Fruit fly (Drosophila melanogaster) whole organism, prepupa: ENCODE data around the gene SdicC.

Experiments used
- Blimp-1 ChIP-seq: fragments of 200-800 bp; sonication (Bioruptor generic); optimal IDR thresholded peaks from 3 replicates; lab custom pipeline; 2017; ENCODE audit warnings: missing biosample characterization, missing genetic modification characterization, mild to moderate bottlenecking, moderate library complexity, missing genetic modification reagents
- CG10631 ChIP-seq: fragments of 200-800 bp; sonication (Bioruptor generic); optimal IDR thresholded peaks from 2 replicates; lab custom pipeline; 2016; ENCODE audit warnings: missing biosample characterization, missing genetic modification characterization
- CG10669 ChIP-seq: fragments of 200-800 bp; sonication (Bioruptor generic); optimal IDR thresholded peaks from 3 replicates; lab custom pipeline; 2018; ENCODE audit warnings: missing biosample characterization, mild to moderate bottlenecking, missing genetic modification characterization, moderate library complexity
- CG11762 ChIP-seq: fragments of 200-800 bp; sonication (Bioruptor generic); optimal IDR thresholded peaks from 3 replicates; lab custom pipeline; 2016; ENCODE audit warnings: missing biosample characterization, missing genetic modification characterization; ENCODE audit not compliant: insufficient read depth
- CG11902 ChIP-seq: fragments of 200-800 bp; sonication (Bioruptor generic); optimal IDR thresholded peaks from 3 replicates; lab custom pipeline; 2016; ENCODE audit warnings: missing biosample characterization, missing genetic modification characterization
- CG15336 ChIP-seq: fragments of 200-800 bp; sonication (Bioruptor generic); IDR thresholded peaks from 2 replicates; pipeline ENCODE4 v1.3.6; 2022; ENCODE audit warnings: missing biosample characterization, missing genetic modification characterization
- CG1621 ChIP-seq: fragments of 200-800 bp; sonication (Bioruptor generic); optimal IDR thresholded peaks from 3 replicates; lab custom pipeline; 2018; ENCODE audit warnings: missing biosample characterization, mild to moderate bottlenecking, missing genetic modification characterization
- CG16779 ChIP-seq: fragments of 200-800 bp; sonication (Bioruptor generic); optimal IDR thresholded peaks from 3 replicates; lab custom pipeline; 2017; ENCODE audit warnings: missing biosample characterization, mild to moderate bottlenecking, missing genetic modification characterization
- CG3032 ChIP-seq: fragments of 200-800 bp; optimal IDR thresholded peaks from 2 replicates; lab custom pipeline; 2019; ENCODE audit warnings: missing biosample characterization, mild to moderate bottlenecking, missing genetic modification characterization, moderate library complexity
- CG31627 ChIP-seq: fragments of 200-800 bp; sonication (Bioruptor generic); optimal IDR thresholded peaks from 3 replicates; lab custom pipeline; 2016; ENCODE audit warnings: missing biosample characterization, missing genetic modification characterization
- CG32006 ChIP-seq: fragments of 200-800 bp; sonication (Bioruptor generic); optimal IDR thresholded peaks from 3 replicates; lab custom pipeline; 2017; ENCODE audit warnings: missing biosample characterization, mild to moderate bottlenecking, missing genetic modification characterization
- CG3919 ChIP-seq: fragments of 200-800 bp; sonication (Bioruptor generic); optimal IDR thresholded peaks from 3 replicates; lab custom pipeline; 2016; ENCODE audit warnings: missing biosample characterization, missing genetic modification characterization
- CG4318 ChIP-seq: fragments of 200-800 bp; sonication (Bioruptor generic); optimal IDR thresholded peaks from 3 replicates; lab custom pipeline; 2017; ENCODE audit warnings: missing biosample characterization, mild to moderate bottlenecking, missing genetic modification characterization
- CG6163 ChIP-seq: fragments of 200-800 bp; sonication (Bioruptor generic); IDR thresholded peaks from 3 replicates; pipeline ENCODE4 v1.3.6; 2022; ENCODE audit warnings: missing biosample characterization, missing genetic modification characterization
- CG6276 ChIP-seq: fragments of 200-800 bp; sonication (Bioruptor generic); optimal IDR thresholded peaks from 2 replicates; lab custom pipeline; 2017; ENCODE audit warnings: missing biosample characterization, mild to moderate bottlenecking, missing genetic modification characterization
- CG6792 ChIP-seq: fragments of 200-800 bp; sonication (Bioruptor generic); optimal IDR thresholded peaks from 3 replicates; lab custom pipeline; 2016; ENCODE audit warnings: missing biosample characterization, missing genetic modification characterization
- CG6808 ChIP-seq: fragments of 200-800 bp; sonication (Bioruptor generic); optimal IDR thresholded peaks from 3 replicates; lab custom pipeline; 2017; ENCODE audit warnings: missing biosample characterization, missing genetic modification characterization, mild to moderate bottlenecking, moderate library complexity, missing genetic modification reagents
- CG6854 ChIP-seq: fragments of 200-800 bp; sonication (Bioruptor generic); optimal IDR thresholded peaks from 2 replicates; lab custom pipeline; 2017; ENCODE audit warnings: missing biosample characterization, mild to moderate bottlenecking, missing genetic modification characterization
- CG7368 ChIP-seq: fragments of 200-800 bp; sonication (Bioruptor generic); optimal IDR thresholded peaks from 3 replicates; lab custom pipeline; 2016; ENCODE audit warnings: missing biosample characterization, missing genetic modification characterization
- CG8119 ChIP-seq: fragments of 200-800 bp; sonication (Bioruptor generic); IDR thresholded peaks from 3 replicates; pipeline ENCODE4 v1.3.6; 2022; ENCODE audit warnings: missing biosample characterization, missing genetic modification characterization
- CG9139 ChIP-seq: fragments of 200-800 bp; sonication (Bioruptor generic); optimal IDR thresholded peaks from 3 replicates; lab custom pipeline; 2017; ENCODE audit warnings: missing biosample characterization, mild to moderate bottlenecking, missing genetic modification characterization
- Eip75B ChIP-seq: fragments of 200-800 bp; sonication (Bioruptor generic); optimal IDR thresholded peaks from 3 replicates; lab custom pipeline; 2016; ENCODE audit warnings: missing biosample characterization, missing genetic modification characterization
- Eip78C ChIP-seq: fragments of 200-800 bp; sonication (Bioruptor generic); peaks from one replicate; lab custom pipeline; 2016; ENCODE audit warnings: missing biosample characterization, missing genetic modification characterization
- Ets21C ChIP-seq: fragments of 200-800 bp; sonication (Bioruptor generic); optimal IDR thresholded peaks from 3 replicates; lab custom pipeline; 2016; ENCODE audit warnings: missing biosample characterization, missing genetic modification characterization
- Ets96B ChIP-seq: fragments of 200-800 bp; optimal IDR thresholded peaks from 2 replicates; lab custom pipeline; 2019; ENCODE audit warnings: missing biosample characterization, mild to moderate bottlenecking, missing genetic modification characterization, moderate library complexity
- Hr4 ChIP-seq: fragments of 200-800 bp; sonication (Bioruptor generic); optimal IDR thresholded peaks from 3 replicates; lab custom pipeline; 2016; ENCODE audit warnings: missing biosample characterization, missing genetic modification characterization
- Sox14 ChIP-seq: fragments of 200-800 bp; sonication (Bioruptor generic); optimal IDR thresholded peaks from 3 replicates; lab custom pipeline; 2016; ENCODE audit warnings: missing biosample characterization, missing genetic modification characterization
- Sox15 ChIP-seq: fragments of 200-800 bp; sonication (Bioruptor generic); optimal IDR thresholded peaks from 3 replicates; lab custom pipeline; 2016; ENCODE audit warnings: missing biosample characterization, missing genetic modification characterization
- achi ChIP-seq: fragments of 200-800 bp; sonication (Bioruptor generic); optimal IDR thresholded peaks from 3 replicates; lab custom pipeline; 2016; ENCODE audit warnings: missing biosample characterization, missing genetic modification characterization
- dsx ChIP-seq: fragments of 200-800 bp; optimal IDR thresholded peaks from 3 replicates; lab custom pipeline; 2019; ENCODE audit warnings: missing biosample characterization, mild to moderate bottlenecking, missing genetic modification characterization, moderate library complexity; ENCODE audit not compliant: poor library complexity, severe bottlenecking
- eg ChIP-seq: fragments of 200-800 bp; sonication (Bioruptor generic); IDR thresholded peaks from 3 replicates; pipeline ENCODE4 v1.3.6; 2022; ENCODE audit warnings: missing biosample characterization, missing genetic modification characterization
- fkh ChIP-seq: fragments of 200-800 bp; sonication (Bioruptor generic); optimal IDR thresholded peaks from 3 replicates; lab custom pipeline; 2017; ENCODE audit warnings: missing biosample characterization, mild to moderate bottlenecking, missing genetic modification characterization, moderate library complexity
- net ChIP-seq: fragments of 200-800 bp; sonication (Bioruptor generic); optimal IDR thresholded peaks from 3 replicates; lab custom pipeline; 2016; ENCODE audit warnings: missing biosample characterization, missing genetic modification characterization
- salr ChIP-seq, 2 experiments: fragments of 200-800 bp; sonication (Bioruptor generic); optimal IDR thresholded peaks; 3 replicates each; lab custom pipeline; 2016 to 2018; ENCODE audit warnings: missing biosample characterization in 2 of 2, missing genetic modification characterization in 2 of 2, mild to moderate bottlenecking in 1 of 2
- spab ChIP-seq: fragments of 200-800 bp; sonication (Bioruptor generic); optimal IDR thresholded peaks from 2 replicates; lab custom pipeline; 2017; ENCODE audit warnings: missing biosample characterization, mild to moderate bottlenecking, missing genetic modification characterization, missing genetic modification reagents
- ss ChIP-seq, 2 experiments: fragments of 200-800 bp; sonication (Bioruptor generic); optimal IDR thresholded peaks; 2 replicates in 1 of 2; 3 replicates in 1 of 2; lab custom pipeline; 2017 to 2018; ENCODE audit warnings: mild to moderate bottlenecking in 2 of 2, missing biosample characterization in 2 of 2, missing genetic modification characterization in 2 of 2, moderate library complexity in 1 of 2
- svp ChIP-seq: fragments of 200-800 bp; sonication (Bioruptor generic); peaks from one replicate; lab custom pipeline; 2016; ENCODE audit warnings: missing biosample characterization, missing genetic modification characterization
- vri ChIP-seq: fragments of 200-800 bp; sonication (Bioruptor generic); optimal IDR thresholded peaks from 3 replicates; lab custom pipeline; 2016; ENCODE audit warnings: missing biosample characterization, mild to moderate bottlenecking, missing genetic modification characterization

SdicC gene

dm6 chrX:20173464-20173995 lies 43.5 kb downstream of the SdicC start, which contains the start of gene AnxB10 (continued):
- TF ChIP-seq Ets21C (GFP tag; lab: Kevin White, UChicago), result peak; percentile 92
- TF ChIP-seq salr (GFP tag; optimal IDR thresholded peaks at IDR 0.05; lab: Kevin White, UChicago), result peak; percentile 69 to 94
- peak; percentile 90 for TF ChIP-seq CG4318
- TF ChIP-seq CG32006, result peak; percentile 97
- peak; percentile 89 for TF ChIP-seq CG6163 (GFP tag; lab: Robert Waterston, UW)
- TF ChIP-seq CG11762 (GFP tag; lab: Kevin White, UChicago), result peak; percentile 94
- TF ChIP-seq eg (GFP tag; lab: Robert Waterston, UW), result peak; percentile 86; the same call in 2 of the 3 replicates
- TF ChIP-seq achi, result peak; percentile 94
- peak; percentile 87 for TF ChIP-seq vri (GFP tag; lab: Kevin White, UChicago)
- peak; percentile 95 for TF ChIP-seq CG10669 (GFP tag; lab: Kevin White, UChicago)
- peak; percentile 98 for TF ChIP-seq svp (GFP tag; lab: Kevin White, UChicago)
- peak; percentile 95 for TF ChIP-seq CG31627 (GFP tag; lab: Kevin White, UChicago)

- peak; percentile 25 for TF ChIP-seq CG3032 (tag; lab: Kevin White, UChicago)
- no peak for TF ChIP-seq CG11902 (GFP tag; lab: Kevin White, UChicago)
- TF ChIP-seq fkh (GFP tag; lab: Kevin White, UChicago), result peak; percentile 52
- no peak for TF ChIP-seq Eip78C (GFP tag; lab: Kevin White, UChicago)
- no peak for TF ChIP-seq Sox14 (GFP tag; lab: Kevin White, UChicago)
Measured at dm6 chrX:20169898-20170297, 47.2 kb downstream of the SdicC start, which contains the start of the genes CG9581 and CG9578. CG9581 (minus strand) TSS chrX:20169981. CG9578 (plus strand) TSS chrX:20170222.

dm6 chrX:20166484-20167038 lies 50.5 kb downstream of the SdicC start, which contains the start of gene CG9577:
CG9577 (plus strand) TSS chrX:20166673.
- TF ChIP-seq CG6792 (GFP tag; lab: Kevin White, UChicago) (no peak), CG1621 (tag; lab: Kevin White, UChicago) (peak; percentile 71), Ets96B (tag; lab: Kevin White, UChicago) (peak; percentile 28), CG3919 (GFP tag; lab: Kevin White, UChicago) (peak; percentile 33), CG7368 (peak; percentile 29), CG10631 (GFP tag; lab: Kevin White, UChicago) (no peak), Eip75B (GFP tag; lab: Kevin White, UChicago) (no peak), CG10669 (GFP tag; lab: Kevin White, UChicago) (peak; percentile 56), Hr4 (GFP tag; lab: Kevin White, UChicago) (no peak), fkh (GFP tag; lab: Kevin White, UChicago) (peak; percentile 93), CG9139 (peak; percentile 92), Sox15 (GFP tag; lab: Kevin White, UChicago) (no peak), spab (GFP tag; lab: Kevin White, UChicago) (peak; percentile 68), CG31627 (GFP tag; lab: Kevin White, UChicago) (no peak), CG11762 (GFP tag; lab: Kevin White, UChicago) (peak; percentile 20), ss (GFP tag; optimal IDR thresholded peaks at IDR 0.05; lab: Kevin White, UChicago) (peak; percentile 93 to 94), Eip78C (GFP tag; lab: Kevin White, UChicago) (peak; percentile 25), eg (GFP tag; lab: Robert Waterston, UW) (peak; percentile 50; the same call in 1 of the 3 replicates), Blimp-1 (GFP tag; lab: Kevin White, UChicago) (peak; percentile 11), CG6163 (GFP tag; lab: Robert Waterston, UW) (peak; percentile 50; the same call in 1 of the 3 replicates), CG8119 (GFP tag; lab: Robert Waterston, UW) (peak; percentile 57; the same call in 2 of the 3 replicates), dsx (GFP tag; lab: Kevin White, UChicago) (peak; percentile 12), Sox14 (GFP tag; lab: Kevin White, UChicago) (peak; percentile 25), salr (GFP tag; optimal IDR thresholded peaks at IDR 0.05; lab: Kevin White, UChicago) (peak in 1 of 2 experiments; percentile 36), svp (GFP tag; lab: Kevin White, UChicago) (peak; percentile 78), CG16779 (peak; percentile 75), CG32006 (peak; percentile 1), CG6854 (GFP tag; lab: Kevin White, UChicago) (peak; percentile 89), vri (GFP tag; lab: Kevin White, UChicago) (no peak), CG3032 (tag; lab: Kevin White, UChicago) (peak; percentile 12), net (GFP tag; lab: Kevin White, UChicago) (peak; percentile 48), CG15336 (GFP tag; lab: Robert Waterston, UW) (peak; percentile 49; the same call in 1 of the 2 replicates), CG6808 (GFP tag; lab: Kevin White, UChicago) (peak; percentile 87), CG6276 (GFP tag; lab: Kevin White, UChicago) (peak; percentile 89)
